Fruit fly (Drosophila melanogaster) whole organism, pupa: ENCODE data around the gene CG43993.
A peak's percentile ranks its signal among the peaks of the same experiment; 100 is the strongest.

Experiments
- CG10348 ChIP-seq: fragments of 200-800 bp; sonication (Bioruptor generic); IDR thresholded peaks from 2 replicates; pipeline ENCODE4 v1.3.6; 2022; ENCODE audit warnings: missing biosample characterization, missing genetic modification characterization
- CG34367 ChIP-seq: fragments of 200-800 bp; sonication (Bioruptor generic); optimal IDR thresholded peaks from 2 replicates; lab custom pipeline; 2018; ENCODE audit warnings: missing biosample characterization, mild to moderate bottlenecking, missing genetic modification characterization
- EcR ChIP-seq: fragments of 200-800 bp; sonication (Bioruptor generic); optimal IDR thresholded peaks from 3 replicates; lab custom pipeline; 2019; ENCODE audit warnings: missing biosample characterization, missing genetic modification characterization, mild to moderate bottlenecking, moderate library complexity, missing genetic modification reagents
- Ets98B ChIP-seq: fragments of 200-800 bp; sonication (Bioruptor generic); IDR thresholded peaks from 2 replicates; pipeline ENCODE4 v1.3.6; 2022; ENCODE audit warnings: missing biosample characterization, missing genetic modification characterization
- gl ChIP-seq: fragments of 200-800 bp; sonication (Bioruptor generic); optimal IDR thresholded peaks from 2 replicates; lab custom pipeline; 2018; ENCODE audit warnings: missing biosample characterization, mild to moderate bottlenecking, missing genetic modification characterization

- TF ChIP-seq CG10348 (GFP tag; lab: Robert Waterston, UW) (no peak), gl (tag; lab: Kevin White, UChicago) (peak; percentile 24), CG34367 (peak; percentile 26), EcR (GFP tag; lab: Kevin White, UChicago) (no peak), Ets98B (GFP tag; lab: Robert Waterston, UW) (no peak)
These were observed 26.0 kb downstream of the CG43993 start for dm6 chr3L:12058293-12058842.
